Worm (Caenorhabditis elegans): Measurements from ENCODE around the gene C08A9.10.

The C08A9.10 gene

ce11 chrX:17080635-17081376 lies at the start of gene C08A9.10, which contains the start of gene irld-23:
C08A9.10 (plus strand) TSS chrX:17081179.
irld-23 (minus strand) TSS chrX:17080685.
- TF ChIP-seq pha-4 (tag; optimal IDR thresholded peaks at IDR 0.05) (no peak), C08G9.2 (tag; optimal IDR thresholded peaks at IDR 0.05) (no peak)

ce11 chrX:17034193-17034592 lies 46.8 kb upstream of the C08A9.10 start:
- TF ChIP-seq tbx-7 (tag; optimal IDR thresholded peaks at IDR 0.05): no peak
- TF ChIP-seq lim-6 (tag; optimal IDR thresholded peaks at IDR 0.05): no peak
- TF ChIP-seq ceh-31 (tag; optimal IDR thresholded peaks at IDR 0.05): no peak
- TF ChIP-seq pros-1 (tag; optimal IDR thresholded peaks at IDR 0.05): no peak
- no peak for TF ChIP-seq ceh-22 (tag; optimal IDR thresholded peaks at IDR 0.05)
- no peak for TF ChIP-seq hlh-30 (tag; optimal IDR thresholded peaks at IDR 0.05; ENCODE audit: insufficient read depth)
- TF ChIP-seq K09A11.1 (tag; optimal IDR thresholded peaks at IDR 0.05; ENCODE audit: insufficient read depth): no peak

DNA sequence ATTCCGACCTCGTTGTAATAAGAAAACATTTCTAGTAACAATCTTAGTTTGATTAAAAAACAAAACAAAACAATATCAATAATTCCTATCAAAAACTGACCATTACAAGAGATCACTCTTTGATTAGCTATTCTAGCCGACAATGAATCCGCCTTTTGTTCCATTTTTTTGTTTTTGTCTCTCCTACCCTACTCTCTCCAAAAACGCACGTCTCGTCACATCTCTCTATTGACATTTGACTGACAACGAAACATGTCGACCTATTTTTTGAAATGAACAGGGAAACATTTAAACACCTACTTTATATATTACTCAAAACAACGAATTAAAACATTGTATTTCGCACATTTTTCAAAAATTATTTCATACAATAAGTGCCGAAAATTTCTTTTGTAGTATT lies 46.2 kb upstream of the C08A9.10 start:
- TF ChIP-seq syd-9 (tag; optimal IDR thresholded peaks at IDR 0.05) (no peak), unc-55 (GFP tag; optimal IDR thresholded peaks at IDR 0.05) (peak; percentile 42)

DNA sequence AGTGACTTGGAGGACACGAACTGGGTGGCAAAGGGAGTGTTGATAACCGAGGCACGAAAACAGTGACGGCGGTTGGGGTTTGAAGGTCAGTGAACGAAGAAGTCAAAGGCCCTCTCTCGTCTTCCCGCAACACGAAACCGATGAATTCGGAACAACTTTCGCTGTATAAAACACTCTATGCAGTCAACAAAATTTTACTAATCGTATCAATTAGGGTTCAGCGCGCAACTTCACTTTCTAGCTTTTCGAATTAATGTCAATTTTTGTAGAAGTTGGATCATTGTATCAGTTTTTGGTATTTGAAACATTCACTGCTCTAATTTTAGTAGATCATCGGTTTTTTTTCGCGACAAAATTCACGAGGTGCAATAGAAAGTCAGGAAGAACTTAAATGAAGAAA lies 42.4 kb upstream of the C08A9.10 start:
- TF ChIP-seq sox-4 (tag; optimal IDR thresholded peaks at IDR 0.05) (no peak), unc-86 (tag; optimal IDR thresholded peaks at IDR 0.05) (no peak), syd-9 (tag; optimal IDR thresholded peaks at IDR 0.05) (no peak), unc-42 (tag; optimal IDR thresholded peaks at IDR 0.05) (no peak), odd-2 (tag; optimal IDR thresholded peaks at IDR 0.05) (no peak), rnt-1 (tag; optimal IDR thresholded peaks at IDR 0.05) (no peak), ceh-34 (tag; optimal IDR thresholded peaks at IDR 0.05) (no peak), zip-5 (tag; optimal IDR thresholded peaks at IDR 0.05) (no peak), sdc-2 (tag; optimal IDR thresholded peaks at IDR 0.05) (no peak), nfya-1 (tag; optimal IDR thresholded peaks at IDR 0.05) (no peak), elt-2 (tag; optimal IDR thresholded peaks at IDR 0.05) (no peak), pros-1 (tag; optimal IDR thresholded peaks at IDR 0.05) (no peak), hlh-30 (tag; optimal IDR thresholded peaks at IDR 0.05; ENCODE audit: insufficient read depth) (no peak), ceh-22 (tag; optimal IDR thresholded peaks at IDR 0.05) (no peak), T23F11.4 (GFP tag; optimal IDR thresholded peaks at IDR 0.05) (no peak), npax-4 (tag; optimal IDR thresholded peaks at IDR 0.05) (no peak), ceh-6 (GFP tag; optimal IDR thresholded peaks at IDR 0.05) (no peak), hlh-15 (tag; optimal IDR thresholded peaks at IDR 0.05) (no peak)

- TF ChIP-seq fkh-10 (GFP tag; optimal IDR thresholded peaks at IDR 0.05) (no peak), unc-55 (GFP tag; optimal IDR thresholded peaks at IDR 0.05) (peak; percentile 32), unc-3 (GFP tag; conservative IDR thresholded peaks at IDR 0.05) (no peak), unc-3 (tag; optimal IDR thresholded peaks at IDR 0.05) (no peak)
These were observed 39.4 kb upstream of the C08A9.10 start for ce11 chrX:17041571-17041970.

DNA sequence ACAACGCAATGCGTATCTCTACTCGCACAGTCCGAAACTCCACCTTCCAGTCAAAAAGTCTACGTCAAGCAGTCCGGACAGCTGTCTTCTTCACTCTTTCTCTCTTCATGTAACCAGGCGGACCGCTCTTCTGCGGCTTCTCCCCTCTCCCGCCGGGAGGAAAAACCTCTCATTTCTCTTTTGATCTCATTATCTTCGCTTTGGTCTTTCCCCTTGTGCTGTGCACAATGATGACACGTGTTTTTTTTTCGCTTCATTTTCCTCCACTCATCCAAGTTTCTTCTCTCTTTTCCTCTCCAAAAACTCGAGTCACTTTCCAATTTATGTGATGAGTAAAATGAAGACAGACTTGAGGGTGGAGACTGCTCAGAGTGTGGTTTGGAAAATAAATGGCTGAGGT lies 38.0 kb upstream of the C08A9.10 start, which contains the start of gene F35B3.7:
Gene F35B3.7, minus strand, starts transcription at position 133 of the 400 bp plus-strand sequence.
- TF ChIP-seq pqm-1 (tag; optimal IDR thresholded peaks at IDR 0.05) (no peak), madf-2 (tag; optimal IDR thresholded peaks at IDR 0.05) (no peak), unc-86 (tag; optimal IDR thresholded peaks at IDR 0.05) (no peak), ceh-34 (tag; optimal IDR thresholded peaks at IDR 0.05) (no peak), ceh-45 (GFP tag; IDR thresholded peaks at IDR 0.05) (no peak), ceh-48 (tag; optimal IDR thresholded peaks at IDR 0.05) (no peak), dve-1 (tag; optimal IDR thresholded peaks at IDR 0.05) (no peak), ceh-22 (tag; optimal IDR thresholded peaks at IDR 0.05) (no peak), ahr-1 (tag; optimal IDR thresholded peaks at IDR 0.05) (no peak), C08G9.2 (tag; optimal IDR thresholded peaks at IDR 0.05) (no peak), ttx-3 (tag; optimal IDR thresholded peaks at IDR 0.05) (no peak), K02D7.2 (tag; optimal IDR thresholded peaks at IDR 0.05) (no peak), ceh-18 (tag; optimal IDR thresholded peaks at IDR 0.05) (peak; percentile 84), che-1 (tag; optimal IDR thresholded peaks at IDR 0.05) (no peak), syd-9 (tag; optimal IDR thresholded peaks at IDR 0.05) (no peak), ceh-30 (tag; optimal IDR thresholded peaks at IDR 0.05) (no peak), rnt-1 (tag; optimal IDR thresholded peaks at IDR 0.05) (peak; percentile 44), hlh-30 (tag; optimal IDR thresholded peaks at IDR 0.05; ENCODE audit: insufficient read depth) (no peak), elt-4 (tag; optimal IDR thresholded peaks at IDR 0.05) (no peak), ceh-2 (tag; optimal IDR thresholded peaks at IDR 0.05) (no peak), unc-55 (GFP tag; optimal IDR thresholded peaks at IDR 0.05) (peak; percentile 14), pag-3 (tag; optimal IDR thresholded peaks at IDR 0.05; ENCODE audit: borderline replicate concordance) (no peak)
